Worm (Caenorhabditis elegans) whole organism, midembryonic: ENCODE data around the gene ZK688.9.

Source experiments
- T22C8.4 ChIP-seq: fragments of 200-800 bp; sonication (Bioruptor generic); IDR thresholded peaks from 2 replicates; pipeline ENCODE4 v1.3.6; 2022; ENCODE audit warnings: missing genetic modification characterization, missing compliant biosample characterization
- cog-1 ChIP-seq: sonication (generic microtip); optimal IDR thresholded peaks from 2 replicates; lab custom pipeline; 2016; ENCODE audit warnings: missing genetic modification characterization, missing compliant biosample characterization
- flt-1 ChIP-seq: fragments of 200-800 bp; sonication (Bioruptor generic); IDR thresholded peaks from 2 replicates; pipeline ENCODE4 v1.3.6; 2022; ENCODE audit warnings: missing genetic modification characterization, missing compliant biosample characterization
- klf-2 ChIP-seq: fragments of 200-800 bp; sonication (Bioruptor generic); conservative IDR thresholded peaks from 2 replicates; pipeline ENCODE4 v1.3.6; 2022; ENCODE audit warnings: missing genetic modification reagents, missing genetic modification characterization, missing compliant biosample characterization
- med-1 ChIP-seq: sonication (generic microtip); optimal IDR thresholded peaks from 2 replicates; lab custom pipeline; 2017; ENCODE audit warnings: missing genetic modification characterization, mild to moderate bottlenecking, missing compliant biosample characterization, antibody characterized with exemption, missing genetic modification reagents; ENCODE audit not compliant: insufficient read depth
- ref-1 ChIP-seq: fragments of 200-800 bp; sonication (Bioruptor generic); conservative IDR thresholded peaks from 2 replicates; pipeline ENCODE4 v1.3.6; 2022; ENCODE audit warnings: missing genetic modification reagents, missing genetic modification characterization, missing compliant biosample characterization
- tab-1 ChIP-seq: fragments of 200-800 bp; sonication (Bioruptor generic); IDR thresholded peaks from 2 replicates; pipeline ENCODE4 v1.3.6; 2022; ENCODE audit warnings: missing genetic modification characterization, missing compliant biosample characterization
- ztf-23 ChIP-seq: fragments of 200-800 bp; sonication (Bioruptor generic); IDR thresholded peaks from 2 replicates; pipeline ENCODE4 v1.3.6; 2022; ENCODE audit warnings: missing genetic modification reagents, missing genetic modification characterization, missing compliant biosample characterization
- ztf-29 ChIP-seq: fragments of 200-800 bp; sonication (Bioruptor generic); IDR thresholded peaks from 2 replicates; pipeline ENCODE4 v1.3.6; 2022; ENCODE audit warnings: missing genetic modification reagents, missing genetic modification characterization, missing compliant biosample characterization

The ZK688.9 gene

DNA sequence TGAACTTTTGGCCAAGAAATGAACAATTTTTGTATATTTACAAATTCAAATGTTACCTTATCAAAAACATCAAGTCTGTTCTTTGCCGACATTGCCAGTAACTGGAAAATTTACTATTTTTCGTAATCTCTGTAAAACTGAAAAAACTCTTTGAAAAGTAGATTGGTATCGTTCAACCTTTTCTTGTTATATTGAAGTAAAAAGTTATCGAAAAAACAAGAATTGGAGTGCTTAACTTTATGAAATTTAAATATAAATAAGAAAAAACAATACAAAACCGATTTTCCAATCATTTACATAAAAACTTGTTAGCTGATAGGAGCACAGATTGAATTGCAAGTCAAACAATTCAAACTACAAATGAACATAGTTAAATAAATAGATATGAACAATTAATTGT lies 2.1 kb upstream of the ZK688.9 start, which contains the start of gene ZK688.11:
ZK688.11 (minus strand) TSS at position 101 of the 400 bp plus-strand sequence.
- no peak for TF ChIP-seq tab-1 (GFP tag; lab: Robert Waterston, UW)
- TF ChIP-seq flt-1 (GFP tag; lab: Robert Waterston, UW), result no peak
- TF ChIP-seq med-1, result no peak
- no peak for TF ChIP-seq T22C8.4 (GFP tag; lab: Robert Waterston, UW)
- no peak for TF ChIP-seq klf-2 (GFP tag; lab: Robert Waterston, UW)

DNA sequence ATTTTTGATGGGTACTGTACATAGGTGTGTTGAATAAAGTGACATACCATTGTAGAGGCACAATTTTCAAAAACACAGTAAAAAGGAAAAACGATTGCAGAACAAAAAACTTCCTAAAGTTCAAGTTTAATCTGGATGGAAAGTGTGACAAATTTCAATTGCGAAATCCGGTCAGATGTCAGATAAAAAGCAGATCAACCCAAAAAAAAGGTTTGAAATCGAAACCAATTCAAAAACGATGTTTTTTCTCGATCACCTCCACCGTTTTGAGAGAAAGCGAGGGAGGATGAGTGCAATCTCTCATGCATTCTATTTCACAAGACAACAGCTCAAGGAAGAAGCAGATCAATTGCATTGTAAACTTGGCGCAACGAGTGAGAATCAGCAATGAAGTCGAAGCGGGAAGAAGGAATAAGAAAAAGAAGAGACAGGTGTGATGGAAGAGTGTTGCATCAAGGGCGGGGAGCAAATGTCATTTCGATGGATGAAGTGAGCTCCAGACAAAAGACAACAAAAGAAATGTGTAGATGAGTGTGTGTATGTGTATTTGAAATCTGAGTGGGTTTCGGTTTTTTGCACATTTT lies 2.6 kb downstream of the ZK688.9 start:
- no peak for TF ChIP-seq flt-1 (GFP tag; lab: Robert Waterston, UW)
- no peak for TF ChIP-seq ztf-23
- TF ChIP-seq cog-1 (tag; lab: Kevin White, UChicago), result no peak
- TF ChIP-seq klf-2 (GFP tag; lab: Robert Waterston, UW), result no peak
- no peak for TF ChIP-seq T22C8.4 (GFP tag; lab: Robert Waterston, UW)
- no peak for TF ChIP-seq tab-1 (GFP tag; lab: Robert Waterston, UW)
- no peak for TF ChIP-seq ref-1 (GFP tag; lab: Robert Waterston, UW)
- no peak for TF ChIP-seq med-1
- TF ChIP-seq ztf-29 (GFP tag; lab: Robert Waterston, UW), result no peak

DNA sequence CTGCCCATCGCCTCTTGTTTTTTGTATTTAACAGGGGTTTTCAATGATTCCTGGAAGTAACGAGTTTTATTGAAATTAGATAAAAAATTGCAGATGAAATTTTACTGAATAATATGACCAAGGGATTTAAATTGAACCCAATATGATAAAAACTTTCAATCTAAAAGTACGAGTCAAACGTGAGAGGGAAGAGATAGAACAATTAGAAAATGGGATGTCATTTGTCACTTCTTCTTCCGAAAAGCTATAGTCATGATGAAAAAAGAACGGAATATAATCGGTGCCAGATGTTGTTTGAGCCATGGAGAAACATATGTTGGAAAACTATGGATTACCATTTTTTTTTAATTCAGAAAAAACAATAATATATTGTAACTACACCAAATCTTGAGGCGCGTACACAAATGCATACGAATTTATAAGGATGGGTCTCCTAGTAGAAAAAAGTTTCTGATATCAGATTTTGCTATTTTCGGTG lies 3.9 kb downstream of the ZK688.9 start, which contains the start of gene sup-18:
sup-18 (minus strand) TSS at position 51 of the 478 bp plus-strand sequence.
- TF ChIP-seq tab-1 (GFP tag; lab: Robert Waterston, UW) (no peak), ref-1 (GFP tag; lab: Robert Waterston, UW) (no peak), cog-1 (tag; lab: Kevin White, UChicago) (no peak), ztf-23 (no peak), klf-2 (GFP tag; lab: Robert Waterston, UW) (no peak), T22C8.4 (GFP tag; lab: Robert Waterston, UW) (no peak), ztf-29 (GFP tag; lab: Robert Waterston, UW) (no peak), flt-1 (GFP tag; lab: Robert Waterston, UW) (no peak), med-1 (no peak)

DNA sequence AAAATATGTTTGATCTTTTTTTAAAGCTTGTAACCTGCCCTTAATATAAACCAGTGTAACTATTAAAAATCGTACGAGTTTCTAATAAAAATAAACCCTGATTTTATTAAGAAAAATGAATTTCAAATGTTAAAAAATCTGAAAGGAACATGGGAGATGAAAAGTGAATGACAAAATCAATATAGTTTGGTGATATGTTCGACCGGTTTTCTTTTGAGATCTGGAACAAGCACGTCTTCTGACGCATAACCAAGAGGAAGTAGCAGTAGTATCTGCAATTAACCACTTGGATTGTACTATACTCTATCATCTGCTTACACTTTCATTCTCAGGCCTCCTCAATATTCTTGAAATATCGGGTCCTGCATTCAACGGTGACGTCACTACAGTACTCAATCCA lies 5.7 kb downstream of the ZK688.9 start:
- TF ChIP-seq med-1 (no peak), cog-1 (tag; lab: Kevin White, UChicago) (no peak), ref-1 (GFP tag; lab: Robert Waterston, UW) (no peak), klf-2 (GFP tag; lab: Robert Waterston, UW) (no peak), T22C8.4 (GFP tag; lab: Robert Waterston, UW) (no peak), ztf-23 (no peak), ztf-29 (GFP tag; lab: Robert Waterston, UW) (no peak), flt-1 (GFP tag; lab: Robert Waterston, UW) (no peak), tab-1 (GFP tag; lab: Robert Waterston, UW) (no peak)

- TF ChIP-seq ref-1 (GFP tag; lab: Robert Waterston, UW), result no peak
- TF ChIP-seq tab-1 (GFP tag; lab: Robert Waterston, UW), result no peak
- no peak for TF ChIP-seq T22C8.4 (GFP tag; lab: Robert Waterston, UW)
- no peak for TF ChIP-seq med-1
- no peak for TF ChIP-seq flt-1 (GFP tag; lab: Robert Waterston, UW)
- TF ChIP-seq klf-2 (GFP tag; lab: Robert Waterston, UW), result no peak
- TF ChIP-seq ztf-23, result no peak
- TF ChIP-seq ztf-29 (GFP tag; lab: Robert Waterston, UW), result no peak
- no peak for TF ChIP-seq cog-1 (tag; lab: Kevin White, UChicago)
These were observed 9.3 kb downstream of the ZK688.9 start, which contains the start of gene tyr-1 for ce11 chrIII:7873481-7873880. Gene tyr-1 (plus strand): TSS chrIII:7873781.

DNA sequence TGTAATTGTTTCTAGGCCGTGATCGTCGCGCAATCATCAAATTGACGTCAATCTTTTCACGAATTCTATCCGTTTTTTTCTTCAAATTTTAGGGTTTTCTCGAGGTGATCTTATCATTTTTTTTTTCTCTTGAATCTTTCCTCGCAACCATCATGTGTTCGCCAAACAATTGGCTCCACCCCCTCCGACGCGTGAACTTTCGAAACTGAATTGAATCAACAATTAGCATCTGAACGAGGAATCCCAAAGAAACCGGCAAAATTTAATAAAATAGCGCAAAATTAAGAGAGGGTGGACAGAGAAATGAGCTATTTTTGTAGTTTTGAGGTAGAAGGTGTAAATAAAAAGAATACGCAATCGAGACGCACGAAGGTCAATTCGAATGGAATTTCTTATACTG lies 10.0 kb downstream of the ZK688.9 start:
- no peak for TF ChIP-seq klf-2 (GFP tag; lab: Robert Waterston, UW)
- TF ChIP-seq flt-1 (GFP tag; lab: Robert Waterston, UW), result no peak

DNA sequence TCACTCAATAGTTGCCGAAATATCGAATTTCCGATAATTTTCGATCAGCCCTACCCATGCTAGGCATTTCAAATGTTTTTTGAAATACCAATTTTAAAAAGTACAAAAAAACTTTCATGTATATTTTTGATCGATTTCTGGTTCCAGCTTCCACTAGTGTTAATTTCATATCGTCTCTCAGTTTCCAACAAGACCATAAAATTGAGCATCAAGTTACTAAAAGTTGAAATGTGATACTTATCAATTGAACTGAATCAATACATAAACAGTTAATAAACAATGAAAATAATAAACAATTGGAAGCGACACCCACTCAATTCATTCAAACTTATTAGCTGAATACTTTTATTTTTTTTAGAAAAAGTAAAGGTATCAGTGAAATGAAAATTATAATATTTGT lies 16.6 kb downstream of the ZK688.9 start, which contains the start of gene cup-4:
cup-4 (plus strand) TSS at position 301 of the 400 bp plus-strand sequence.
- TF ChIP-seq tab-1 (GFP tag; lab: Robert Waterston, UW), result no peak
- TF ChIP-seq cog-1 (tag; lab: Kevin White, UChicago), result no peak
- TF ChIP-seq med-1, result no peak
- TF ChIP-seq flt-1 (GFP tag; lab: Robert Waterston, UW), result no peak
- no peak for TF ChIP-seq ztf-29 (GFP tag; lab: Robert Waterston, UW)
- no peak for TF ChIP-seq ref-1 (GFP tag; lab: Robert Waterston, UW)
- TF ChIP-seq T22C8.4 (GFP tag; lab: Robert Waterston, UW), result no peak
- no peak for TF ChIP-seq ztf-23
- TF ChIP-seq klf-2 (GFP tag; lab: Robert Waterston, UW), result no peak

DNA sequence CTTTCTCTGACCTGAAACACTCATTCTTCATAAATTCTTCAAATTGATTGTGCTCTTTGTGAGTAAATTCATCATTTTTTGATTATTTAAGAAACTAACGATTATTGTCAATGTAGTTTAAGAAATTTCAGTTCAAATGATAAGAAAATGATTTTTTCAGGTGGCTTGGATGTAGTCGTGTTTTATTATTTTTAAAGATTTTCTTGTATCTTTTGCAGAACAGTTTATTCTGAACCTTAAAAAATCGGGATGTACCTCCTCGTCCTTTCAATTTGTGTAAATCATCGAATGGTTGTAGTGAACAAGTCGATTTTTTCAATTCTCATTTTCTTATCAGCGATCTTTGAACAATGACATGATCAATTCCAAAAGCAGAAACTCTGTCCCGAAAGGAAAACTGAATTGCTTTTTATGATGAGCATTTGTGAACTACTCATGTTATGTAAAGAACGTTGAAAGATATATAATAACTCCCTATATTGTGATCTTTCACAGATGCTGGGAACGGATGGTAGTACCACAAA lies 17.5 kb downstream of the ZK688.9 start, which contains the start of gene slc-17.3:
slc-17.3 (minus strand) TSS at position 51 of the 524 bp plus-strand sequence.
- TF ChIP-seq ref-1 (GFP tag; lab: Robert Waterston, UW), result no peak
- no peak for TF ChIP-seq cog-1 (tag; lab: Kevin White, UChicago)
- TF ChIP-seq med-1, result no peak
- TF ChIP-seq tab-1 (GFP tag; lab: Robert Waterston, UW), result no peak
- TF ChIP-seq flt-1 (GFP tag; lab: Robert Waterston, UW), result no peak
- TF ChIP-seq T22C8.4 (GFP tag; lab: Robert Waterston, UW), result no peak
- no peak for TF ChIP-seq klf-2 (GFP tag; lab: Robert Waterston, UW)
- no peak for TF ChIP-seq ztf-23
- no peak for TF ChIP-seq ztf-29 (GFP tag; lab: Robert Waterston, UW)

ce11 chrIII:7861535-7862120 lies 21.2 kb downstream of the ZK688.9 start, which contains the start of gene snr-5:
Gene snr-5 (plus strand): TSS chrIII:7862070.
- TF ChIP-seq ztf-29 (GFP tag; lab: Robert Waterston, UW) (no peak), ref-1 (GFP tag; lab: Robert Waterston, UW) (no peak)
